Worm (Caenorhabditis elegans): ENCODE measurements around the gene cyp-13A2.

The cyp-13A2 gene

DNA sequence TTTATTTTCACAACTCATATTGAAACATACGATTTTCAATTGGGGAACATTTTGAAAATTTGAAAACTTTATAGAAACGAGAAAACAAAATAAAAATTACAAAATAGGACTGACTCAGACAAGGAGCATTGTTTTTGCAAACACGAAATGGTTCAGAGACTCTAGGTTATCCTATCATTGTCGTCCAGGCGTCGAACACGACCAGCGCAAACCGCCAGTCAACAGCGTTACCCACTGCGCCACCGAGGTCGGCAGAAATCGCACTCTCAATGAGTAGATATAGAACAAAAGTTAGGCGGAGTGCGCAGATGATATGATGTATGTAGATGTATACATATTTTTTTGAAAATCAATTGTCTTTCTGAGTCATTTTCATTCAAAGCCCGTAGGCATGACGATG lies 12.8 kb downstream of the cyp-13A2 start (continued):
- TF ChIP-seq ref-2 (tag; optimal IDR thresholded peaks at IDR 0.05) = peak; percentile 73
- TF ChIP-seq rnt-1 (tag; optimal IDR thresholded peaks at IDR 0.05) = peak; percentile 77
- TF ChIP-seq K02D7.2 (tag; optimal IDR thresholded peaks at IDR 0.05) = peak; percentile 50
- peak; percentile 68 for TF ChIP-seq fax-1 (tag; optimal IDR thresholded peaks at IDR 0.05)
- peak; percentile 46 for TF ChIP-seq nfya-1 (tag; optimal IDR thresholded peaks at IDR 0.05)
- TF ChIP-seq ceh-19 (GFP tag; optimal IDR thresholded peaks at IDR 0.05) = peak; percentile 82
- TF ChIP-seq nhr-232 (tag; optimal IDR thresholded peaks at IDR 0.05) = peak; percentile 79
- TF ChIP-seq elt-4 (tag; optimal IDR thresholded peaks at IDR 0.05) = no peak
- TF ChIP-seq ets-4 (tag; optimal IDR thresholded peaks at IDR 0.05) = peak; percentile 45
- TF ChIP-seq T23F11.4 (GFP tag; optimal IDR thresholded peaks at IDR 0.05) = peak; percentile 76
- peak; percentile 84 for TF ChIP-seq gmeb-2 (tag; optimal IDR thresholded peaks at IDR 0.05)
- peak; percentile 83 for TF ChIP-seq dve-1 (tag; optimal IDR thresholded peaks at IDR 0.05)
- TF ChIP-seq sdc-2 (tag; optimal IDR thresholded peaks at IDR 0.05) = peak; percentile 79
- peak; percentile 76 for TF ChIP-seq ceh-2 (tag; optimal IDR thresholded peaks at IDR 0.05)
- TF ChIP-seq ttx-3 (tag; optimal IDR thresholded peaks at IDR 0.05) = peak; percentile 90
- peak; percentile 81 for TF ChIP-seq hlh-13 (GFP tag; optimal IDR thresholded peaks at IDR 0.05)

DNA sequence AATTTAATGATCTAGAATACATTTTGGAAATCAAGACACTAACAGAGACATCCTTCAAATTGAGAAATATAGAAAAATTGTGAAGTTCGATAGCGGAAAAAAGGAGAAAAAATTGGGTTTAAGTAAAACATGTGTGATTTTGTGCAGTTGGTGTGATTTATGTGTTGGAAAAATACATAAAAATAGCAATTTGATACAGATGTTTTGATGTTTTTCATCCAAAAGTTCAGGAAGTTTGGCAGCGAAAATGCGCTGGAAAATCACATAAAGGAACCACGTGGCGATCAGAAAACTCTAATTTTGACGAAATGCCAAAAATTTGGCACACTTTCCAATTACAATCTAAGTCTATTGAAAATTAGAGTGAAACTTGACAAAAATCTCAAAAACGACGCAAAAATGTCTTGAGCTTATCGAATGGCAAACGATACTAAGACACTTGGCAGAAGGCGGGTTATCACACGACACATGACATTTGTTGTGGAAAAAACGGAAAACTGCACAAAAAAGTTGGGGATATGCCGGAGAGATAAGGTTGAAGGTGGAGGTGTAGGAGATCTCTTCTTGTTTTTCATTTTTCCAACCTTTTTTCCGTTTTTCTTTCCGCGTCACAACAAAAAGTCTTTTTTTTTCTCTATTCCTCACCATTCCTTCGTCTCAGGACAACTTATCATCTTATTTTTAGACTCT lies 13.4 kb downstream of the cyp-13A2 start, which contains the start of gene ZK1321.4:
Gene ZK1321.4, minus strand, starts transcription at position 51 of the 690 bp plus-strand sequence.
- no peak for TF ChIP-seq ceh-19 (GFP tag; optimal IDR thresholded peaks at IDR 0.05)
- no peak for TF ChIP-seq ceh-2 (tag; optimal IDR thresholded peaks at IDR 0.05)
- no peak for TF ChIP-seq lin-11 (tag; optimal IDR thresholded peaks at IDR 0.05)

DNA sequence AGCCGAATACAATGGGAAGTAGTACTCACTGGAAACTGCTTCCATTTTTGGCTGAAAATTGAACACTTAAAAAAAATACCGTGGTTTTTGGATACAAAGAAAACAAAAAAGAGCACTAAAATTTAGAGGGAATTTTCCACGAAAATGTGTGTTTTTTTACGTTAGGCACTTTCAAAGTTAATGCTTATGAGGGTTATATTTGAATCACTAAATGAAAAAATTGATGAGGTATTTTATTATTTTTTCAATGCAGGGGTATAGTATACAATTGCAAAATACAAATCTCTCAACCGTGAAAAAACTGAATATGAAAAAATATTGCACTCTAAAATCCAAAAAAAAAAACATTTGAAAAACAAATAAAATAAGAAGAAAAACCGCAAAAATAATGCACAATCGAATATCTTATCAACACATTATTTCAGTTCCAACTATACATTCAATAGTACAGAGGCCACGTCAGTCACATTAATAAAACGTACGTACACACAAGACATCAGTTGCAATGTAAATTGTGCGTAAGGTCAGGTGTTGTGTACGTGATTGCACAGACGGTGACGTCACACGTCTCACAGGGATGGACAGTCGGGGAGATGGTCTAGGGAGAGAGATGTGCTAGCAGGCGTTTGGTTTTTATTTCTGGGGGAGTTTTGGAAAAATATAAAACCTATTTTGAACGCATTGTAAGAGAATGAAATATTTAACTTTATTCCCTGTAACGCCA lies 17.5 kb downstream of the cyp-13A2 start, which contains the start of gene aqp-10:
Gene aqp-10, minus strand, starts transcription at position 51 of the 724 bp plus-strand sequence.
- TF ChIP-seq hlh-30 (tag; optimal IDR thresholded peaks at IDR 0.05; ENCODE audit: insufficient read depth) = peak; percentile 24
- TF ChIP-seq nfya-1 (tag; optimal IDR thresholded peaks at IDR 0.05) = peak; percentile 68
- no peak for TF ChIP-seq ref-2 (tag; optimal IDR thresholded peaks at IDR 0.05)
- TF ChIP-seq tbx-2 (tag; optimal IDR thresholded peaks at IDR 0.05) = peak; percentile 47
- TF ChIP-seq F13H6.1 (tag; optimal IDR thresholded peaks at IDR 0.05) = no peak
- TF ChIP-seq elt-2 (tag; optimal IDR thresholded peaks at IDR 0.05) = peak; percentile 50

DNA sequence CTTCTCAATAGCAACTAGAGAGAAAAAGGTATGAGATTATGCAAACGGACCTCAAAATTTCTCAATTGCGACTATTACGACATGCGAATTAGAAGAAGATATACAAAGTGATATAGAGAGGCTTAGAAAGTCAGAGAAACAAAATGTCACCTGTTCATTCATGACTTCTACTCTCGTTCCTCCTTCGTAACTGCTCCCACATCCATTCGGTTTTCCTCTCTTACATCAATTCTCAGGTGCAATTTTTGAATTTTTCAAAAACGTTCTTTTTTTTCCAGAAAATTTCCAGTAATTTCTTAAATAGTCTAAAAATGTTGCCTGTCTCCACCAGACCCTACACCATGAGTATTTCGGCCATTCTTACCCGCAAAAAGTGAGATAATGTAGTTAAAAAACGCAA lies 22.7 kb downstream of the cyp-13A2 start:
- peak; percentile 62 for TF ChIP-seq unc-55 (GFP tag; optimal IDR thresholded peaks at IDR 0.05)
- TF ChIP-seq ref-2 (tag; optimal IDR thresholded peaks at IDR 0.05) = no peak
- TF ChIP-seq dve-1 (tag; optimal IDR thresholded peaks at IDR 0.05) = no peak

DNA sequence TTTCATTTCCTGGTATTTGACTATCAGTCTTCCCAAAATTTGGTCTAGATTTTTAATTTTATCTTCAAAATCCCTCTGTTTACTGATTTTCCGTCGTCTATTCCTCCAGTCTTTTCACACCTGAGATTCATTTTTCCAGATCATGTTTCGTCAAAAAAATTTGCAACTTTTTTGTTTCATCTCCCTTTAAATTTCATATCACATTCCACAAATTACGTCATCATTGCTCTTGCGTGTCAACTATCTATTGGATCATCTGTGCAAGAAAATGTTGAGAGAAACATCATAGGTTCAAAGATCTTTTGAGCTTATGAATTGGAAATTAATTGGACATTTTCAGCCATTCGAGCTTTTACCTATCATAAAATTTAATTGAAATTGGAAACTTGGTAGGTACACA lies 28.0 kb downstream of the cyp-13A2 start:
- TF ChIP-seq ceh-14 (tag; optimal IDR thresholded peaks at IDR 0.05) (no peak), pqm-1 (tag; optimal IDR thresholded peaks at IDR 0.05) (no peak), nfya-1 (tag; optimal IDR thresholded peaks at IDR 0.05) (no peak), ceh-22 (tag; optimal IDR thresholded peaks at IDR 0.05) (no peak), pax-1 (tag; optimal IDR thresholded peaks at IDR 0.05) (no peak), K09A11.1 (tag; optimal IDR thresholded peaks at IDR 0.05; ENCODE audit: insufficient read depth) (no peak), sdc-2 (tag; optimal IDR thresholded peaks at IDR 0.05) (no peak), ref-2 (tag; optimal IDR thresholded peaks at IDR 0.05) (no peak), C38D4.7 (GFP tag; optimal IDR thresholded peaks at IDR 0.05) (no peak), dmd-4 (tag; optimal IDR thresholded peaks at IDR 0.05; ENCODE audit: borderline replicate concordance) (no peak), ahr-1 (tag; optimal IDR thresholded peaks at IDR 0.05) (no peak), pat-9 (tag; optimal IDR thresholded peaks at IDR 0.05) (no peak), hlh-30 (tag; optimal IDR thresholded peaks at IDR 0.05; ENCODE audit: insufficient read depth) (no peak), F13H6.1 (tag; optimal IDR thresholded peaks at IDR 0.05) (no peak), fax-1 (tag; optimal IDR thresholded peaks at IDR 0.05) (no peak), sox-4 (tag; optimal IDR thresholded peaks at IDR 0.05) (no peak), K02D7.2 (tag; optimal IDR thresholded peaks at IDR 0.05) (no peak)

Measured in whole organism, late embryonic.